Fruit fly (Drosophila melanogaster): ENCODE results near the gene crim.

The crim gene

DNA sequence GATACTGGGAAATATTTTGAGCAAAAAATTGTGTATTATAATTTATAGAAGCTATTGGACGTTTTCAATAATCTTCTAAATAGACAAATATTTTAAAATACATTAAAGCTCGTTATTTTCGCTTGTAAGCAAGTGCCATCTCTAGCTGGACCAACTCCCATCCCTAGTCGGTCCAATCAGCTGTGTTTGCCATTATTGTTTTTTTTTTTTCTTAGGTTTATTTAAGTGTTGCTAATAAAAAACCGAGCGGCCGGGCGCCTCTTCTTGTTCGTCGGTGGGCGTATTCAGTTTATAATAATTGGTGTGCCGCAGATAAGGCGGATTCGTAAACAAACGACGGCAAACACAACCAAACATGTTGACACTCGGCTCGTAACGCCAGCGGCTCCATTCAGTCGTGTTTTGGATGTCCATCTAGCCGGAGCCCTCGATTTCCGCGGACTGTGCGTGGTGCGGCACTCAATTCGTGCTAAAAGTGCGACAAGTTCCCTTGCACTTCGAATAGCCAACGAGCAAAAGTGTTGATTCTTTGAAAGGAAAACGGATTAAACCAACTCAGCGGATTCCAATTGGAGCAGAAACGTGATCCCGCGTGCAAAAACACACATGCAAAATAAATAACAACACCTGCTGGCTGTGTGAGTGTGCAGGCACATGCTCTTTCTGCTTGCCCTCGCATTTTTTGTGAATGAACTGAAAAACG is 27.2 kb downstream of the crim start, which contains the start of gene Sugb (continued):
- peak; percentile 74; the same call in 2 of the 4 replicates for TF ChIP-seq Gug (GFP tag; IDR thresholded peaks at IDR 0.05)
- peak; percentile 68 for TF ChIP-seq CG2678 (tag; optimal IDR thresholded peaks at IDR 0.05)
- TF ChIP-seq Fer2 (tag; optimal IDR thresholded peaks at IDR 0.05): no peak
- peak; percentile 52 to 57 for TF ChIP-seq Hr51 (GFP tag; optimal IDR thresholded peaks at IDR 0.05)
- TF ChIP-seq Eip74EF (GFP tag; optimal IDR thresholded peaks at IDR 0.05): peak in 1 of 2 experiments; percentile 58
- no peak for TF ChIP-seq CG12236 (GFP tag; optimal IDR thresholded peaks at IDR 0.05)
- no peak for TF ChIP-seq org-1 (GFP tag; optimal IDR thresholded peaks at IDR 0.05)
- TF ChIP-seq CG1792 (GFP tag; optimal IDR thresholded peaks at IDR 0.05): peak; percentile 25
- TF ChIP-seq Side (GFP tag; optimal IDR thresholded peaks at IDR 0.05): peak; percentile 46
- TF ChIP-seq Ravus (GFP tag; IDR thresholded peaks at IDR 0.05): no peak
- TF ChIP-seq CTCF (GFP tag; optimal IDR thresholded peaks at IDR 0.05): no peak
- peak; percentile 9 for TF ChIP-seq HHEX (GFP tag; optimal IDR thresholded peaks at IDR 0.05)
- TF ChIP-seq CG2889 (GFP tag; IDR thresholded peaks at IDR 0.05): no peak
- TF ChIP-seq CG4328 (GFP tag; optimal IDR thresholded peaks at IDR 0.05): peak; percentile 62
- peak; percentile 58 to 73 for TF ChIP-seq dpn (GFP tag; optimal IDR thresholded peaks at IDR 0.05)
- peak; percentile 20 for TF ChIP-seq CG2712 (tag; optimal IDR thresholded peaks at IDR 0.05)
- TF ChIP-seq CG16813 (GFP tag; IDR thresholded peaks at IDR 0.05; ENCODE audit: partially characterized antibody): peak; percentile 52
- TF ChIP-seq CG10274 (GFP tag; optimal IDR thresholded peaks at IDR 0.05): no peak
- no peak for TF ChIP-seq B-H1 (GFP tag; IDR thresholded peaks at IDR 0.05)
- peak; percentile 36 for TF ChIP-seq CG8388 (GFP tag; optimal IDR thresholded peaks at IDR 0.05)
- peak; percentile 72 for TF ChIP-seq CG13424 (tag; optimal IDR thresholded peaks at IDR 0.05)
- TF ChIP-seq sima (GFP tag; optimal IDR thresholded peaks at IDR 0.05): no peak
- TF ChIP-seq Lim3 (GFP tag; IDR thresholded peaks at IDR 0.05): no peak
- peak; percentile 14 for TF ChIP-seq CG15011 (GFP tag; optimal IDR thresholded peaks at IDR 0.05)
- peak; percentile 38 for TF ChIP-seq crc (GFP tag; optimal IDR thresholded peaks at IDR 0.05)
- no peak for TF ChIP-seq CG1603 (tag; optimal IDR thresholded peaks at IDR 0.05)
- no peak for TF ChIP-seq ac (GFP tag; optimal IDR thresholded peaks at IDR 0.05)
- peak; percentile 61 for TF ChIP-seq CG10147 (GFP tag; optimal IDR thresholded peaks at IDR 0.05)
- TF ChIP-seq CG18011 (GFP tag; optimal IDR thresholded peaks at IDR 0.05): peak; percentile 30
- TF ChIP-seq Dip2 (GFP tag; IDR thresholded peaks at IDR 0.05): no peak
- peak; percentile 41 for TF ChIP-seq CG3407 (GFP tag; optimal IDR thresholded peaks at IDR 0.05)
- peak; percentile 7 for TF ChIP-seq CG16863 (GFP tag; optimal IDR thresholded peaks at IDR 0.05)
- peak; percentile 56 for TF ChIP-seq CG3838 (GFP tag; optimal IDR thresholded peaks at IDR 0.05)
- no peak for TF ChIP-seq CG9797 (GFP tag; optimal IDR thresholded peaks at IDR 0.05)
- peak; percentile 62 for TF ChIP-seq az2 (GFP tag; optimal IDR thresholded peaks at IDR 0.05)
- no peak for TF ChIP-seq bcd (GFP tag; optimal IDR thresholded peaks at IDR 0.05)
- no peak for TF ChIP-seq CG3065 (GFP tag; optimal IDR thresholded peaks at IDR 0.05)
- TF ChIP-seq CG10565 (GFP tag; optimal IDR thresholded peaks at IDR 0.05): no peak
- peak; percentile 76 for TF ChIP-seq pho (GFP tag; optimal IDR thresholded peaks at IDR 0.05)
- TF ChIP-seq vvl (GFP tag; IDR thresholded peaks at IDR 0.05): peak; percentile 81
- TF ChIP-seq Hey (tag; optimal IDR thresholded peaks at IDR 0.05): peak; percentile 48
- peak; percentile 42 for TF ChIP-seq CG6813 (GFP tag; optimal IDR thresholded peaks at IDR 0.05)
- no peak for TF ChIP-seq ato (GFP tag; IDR thresholded peaks at IDR 0.05; ENCODE audit: partially characterized antibody)
- TF ChIP-seq YL-1 (GFP tag; optimal IDR thresholded peaks at IDR 0.05): peak; percentile 66
- TF ChIP-seq ase (GFP tag; IDR thresholded peaks at IDR 0.05): no peak
- peak; percentile 64 for TF ChIP-seq CoRest (tag; optimal IDR thresholded peaks at IDR 0.05)
- peak; percentile 0 for TF ChIP-seq Elba2 (GFP tag; optimal IDR thresholded peaks at IDR 0.05)
- peak; percentile 15 for TF ChIP-seq CG4424 (GFP tag; optimal IDR thresholded peaks at IDR 0.05)
- TF ChIP-seq Sry-β (GFP tag; optimal IDR thresholded peaks at IDR 0.05): no peak
- no peak for TF ChIP-seq oc (tag; optimal IDR thresholded peaks at IDR 0.05)

Measured in whole organism, embryonic.